Fruit fly (Drosophila melanogaster) whole organism, wandering third instar larva: ENCODE measurements around the gene CG46304.

Experiments
- Dfd ChIP-seq: fragments of >200 bp; optimal IDR thresholded peaks from 2 replicates; lab custom pipeline; 2017; ENCODE audit warnings: missing biosample characterization, missing genetic modification characterization
- Hnf4 ChIP-seq: fragments of 200-800 bp; sonication (Bioruptor generic); optimal IDR thresholded peaks from 2 replicates; lab custom pipeline; 2016; ENCODE audit warnings: missing biosample characterization, mild to moderate bottlenecking, missing genetic modification characterization
- Mio ChIP-seq: sonication (Bioruptor generic); optimal IDR thresholded peaks from 2 replicates; lab custom pipeline; 2016; ENCODE audit warnings: missing biosample characterization, missing genetic modification characterization
- Myc ChIP-seq: fragments of >200 bp; optimal IDR thresholded peaks from 2 replicates; lab custom pipeline; 2017
- Sp1 ChIP-seq: fragments of 200-800 bp; sonication (Bioruptor generic); optimal IDR thresholded peaks from 3 replicates; lab custom pipeline; 2019; ENCODE audit warnings: missing biosample characterization, mild to moderate bottlenecking, missing genetic modification characterization, moderate library complexity
- dl ChIP-seq, 2 experiments: fragments of 175-275, 200-275 bp in 1 of 2; fragments of 200-275 bp in 1 of 2; sonication (Bioruptor generic); optimal IDR thresholded peaks; lab custom pipeline; 2018; ENCODE audit warnings: mild to moderate bottlenecking in 2 of 2, missing biosample characterization in 2 of 2, missing genetic modification characterization in 2 of 2, moderate library complexity in 2 of 2; ENCODE audit not compliant: partially characterized antibody in 2 of 2, insufficient read depth in 1 of 2

DNA sequence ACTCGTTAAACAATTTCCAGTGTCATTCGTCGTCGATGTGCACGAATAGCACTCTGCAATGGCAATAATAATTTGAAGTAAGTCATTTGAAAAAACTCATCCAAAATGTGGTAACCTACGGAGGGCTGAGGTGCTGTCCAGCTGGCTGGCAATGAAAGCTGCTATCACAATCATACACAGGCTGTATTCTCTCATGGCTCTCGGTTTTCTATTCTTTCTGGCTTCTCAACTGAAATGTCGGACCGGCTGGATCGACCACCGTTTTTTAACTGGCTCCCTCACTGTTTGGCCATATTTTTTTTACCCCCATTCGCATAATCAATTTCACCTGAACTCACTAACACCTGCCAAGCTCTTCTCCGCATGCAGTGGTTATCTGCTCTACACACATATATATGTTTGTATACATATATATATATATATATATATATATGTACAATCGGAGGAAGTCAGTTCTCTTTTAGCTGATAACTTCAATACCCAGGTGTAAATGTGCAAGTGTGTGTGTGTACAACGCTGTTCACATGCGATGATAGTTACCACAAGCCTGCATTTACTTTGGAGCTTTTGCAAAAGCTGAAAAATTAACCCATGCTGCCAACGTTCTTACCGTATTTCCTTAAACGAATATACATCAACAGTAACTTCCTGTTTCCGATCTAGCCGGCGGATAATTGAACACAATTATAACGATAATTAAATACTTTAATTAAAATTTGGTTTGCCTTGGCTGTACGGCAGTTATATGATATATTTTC, 49.7 kb downstream of the CG46304 start, which contains the start of gene CG10650:
- no peak for TF ChIP-seq Hnf4
- TF ChIP-seq Myc: no peak
- TF ChIP-seq Sp1: no peak
- no peak for TF ChIP-seq dl (GFP tag; optimal IDR thresholded peaks at IDR 0.05; lab: Kevin White, UChicago; ENCODE audit: insufficient read depth in 1 of 2, partially characterized antibody in 2 of 2)
- TF ChIP-seq Dfd: no peak
- no peak for TF ChIP-seq Mio
